Fruit fly (Drosophila melanogaster): ENCODE results near the gene mgl.

The mgl gene

DNA sequence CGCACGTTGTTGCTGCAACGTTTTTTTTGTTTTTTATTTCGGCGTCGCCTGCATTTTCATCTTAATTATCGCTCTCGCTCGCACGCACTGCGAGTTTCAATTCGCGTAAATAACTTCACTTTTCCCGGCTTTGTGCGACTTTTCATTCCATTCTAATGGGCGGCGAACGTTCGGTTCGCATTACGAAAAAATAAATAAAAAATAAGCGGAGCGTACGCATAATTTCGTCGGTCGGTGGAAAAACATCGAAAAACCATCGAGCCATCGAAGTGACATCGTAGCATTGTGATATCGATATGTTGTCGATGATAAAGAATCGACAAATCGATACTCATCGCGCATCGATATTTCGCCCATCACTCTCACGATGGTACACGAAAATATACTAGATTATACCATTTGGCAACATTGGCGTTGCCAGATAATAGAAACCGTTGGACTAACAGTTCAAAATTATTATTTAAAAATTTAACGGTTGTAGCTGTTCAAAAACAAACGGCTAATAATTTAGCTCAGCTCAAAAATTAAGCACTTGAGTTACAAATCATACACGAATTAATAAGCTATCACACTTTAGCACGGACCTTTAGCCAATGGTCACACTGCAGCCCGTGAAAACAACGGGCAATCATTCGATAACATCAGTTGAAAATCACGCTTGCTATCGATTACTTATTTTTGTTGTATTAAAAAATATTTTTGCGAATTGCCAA, 143.8 kb downstream of the mgl start, which contains the start of the genes Zdhhc8 and BCL7-like (continued):
- TF ChIP-seq sc (optimal IDR thresholded peaks at IDR 0.05) (no peak), sc (GFP tag; optimal IDR thresholded peaks at IDR 0.05) (no peak), otp (GFP tag; IDR thresholded peaks at IDR 0.05) (no peak), ewg (GFP tag; optimal IDR thresholded peaks at IDR 0.05) (no peak), CG10209 (GFP tag; optimal IDR thresholded peaks at IDR 0.05) (peak; percentile 7), corto (GFP tag; optimal IDR thresholded peaks at IDR 0.05) (no peak), kah (GFP tag; optimal IDR thresholded peaks at IDR 0.05) (no peak), CG4854 (GFP tag; optimal IDR thresholded peaks at IDR 0.05) (no peak), Bgb (GFP tag; IDR thresholded peaks at IDR 0.05; ENCODE audit: partially characterized antibody) (peak; percentile 99), CG14710 (tag; optimal IDR thresholded peaks at IDR 0.05) (peak; percentile 83), chm (GFP tag; IDR thresholded peaks at IDR 0.05) (no peak), TFAM (GFP tag; optimal IDR thresholded peaks at IDR 0.05) (no peak), MTF-1 (GFP tag; optimal IDR thresholded peaks at IDR 0.05; ENCODE audit: borderline replicate concordance) (no peak), Gsc (GFP tag; IDR thresholded peaks at IDR 0.05) (no peak), Hand (GFP tag; optimal IDR thresholded peaks at IDR 0.05) (peak; percentile 9), Oaz (GFP tag; IDR thresholded peaks at IDR 0.05) (no peak), Meics (GFP tag; optimal IDR thresholded peaks at IDR 0.05) (no peak), CG4617 (GFP tag; optimal IDR thresholded peaks at IDR 0.05; ENCODE audit: borderline replicate concordance) (peak; percentile 3), br (optimal IDR thresholded peaks at IDR 0.05) (no peak), amos (GFP tag; IDR thresholded peaks at IDR 0.05; ENCODE audit: partially characterized antibody) (peak; percentile 99), CG12769 (tag; optimal IDR thresholded peaks at IDR 0.05) (no peak), shn (GFP tag; optimal IDR thresholded peaks at IDR 0.05) (peak; percentile 41), CG34224 (GFP tag; IDR thresholded peaks at IDR 0.05; ENCODE audit: partially characterized antibody) (peak; percentile 96), vfl (GFP tag; optimal IDR thresholded peaks at IDR 0.05) (no peak), CG8765 (GFP tag; IDR thresholded peaks at IDR 0.05) (no peak), CG6683 (GFP tag; optimal IDR thresholded peaks at IDR 0.05) (no peak), Xrp1 (GFP tag; IDR thresholded peaks at IDR 0.05) (peak; percentile 42), CG30020 (tag; optimal IDR thresholded peaks at IDR 0.05) (peak; percentile 55), Nf-YB (GFP tag; optimal IDR thresholded peaks at IDR 0.05) (no peak), CG9932 (GFP tag; IDR thresholded peaks at IDR 0.05) (peak; percentile 76), Kr (GFP tag; optimal IDR thresholded peaks at IDR 0.05) (no peak), HmgZ (tag; optimal IDR thresholded peaks at IDR 0.05) (no peak), lbe (GFP tag; optimal IDR thresholded peaks at IDR 0.05) (peak; percentile 12), abd-A (tag; optimal IDR thresholded peaks at IDR 0.05) (no peak), tll (GFP tag; optimal IDR thresholded peaks at IDR 0.05) (no peak), ase (GFP tag; IDR thresholded peaks at IDR 0.05) (0 out of 3 replicates have a peak, but pooled peaks have one; percentile 25), CG7357 (GFP tag; IDR thresholded peaks at IDR 0.05) (no peak), Hmr (GFP tag; optimal IDR thresholded peaks at IDR 0.05) (peak; percentile 63), lab (GFP tag; optimal IDR thresholded peaks at IDR 0.05) (no peak), CG14441 (GFP tag; IDR thresholded peaks at IDR 0.05) (peak; percentile 34; the same call in 1 of the 2 replicates), CG11085 (GFP tag; IDR thresholded peaks at IDR 0.05) (no peak), CG6765 (GFP tag; optimal IDR thresholded peaks at IDR 0.05) (no peak), CG3407 (GFP tag; optimal IDR thresholded peaks at IDR 0.05) (no peak), CG34422 (GFP tag; IDR thresholded peaks at IDR 0.05) (no peak; the same call in 2 of the 3 replicates), CG8089 (GFP tag; optimal IDR thresholded peaks at IDR 0.05) (no peak), Trl (optimal IDR thresholded peaks at IDR 0.05) (no peak), Trl (GFP tag; optimal IDR thresholded peaks at IDR 0.05) (peak; percentile 9), CG6254 (GFP tag; optimal IDR thresholded peaks at IDR 0.05) (no peak), CG42726 (GFP tag; IDR thresholded peaks at IDR 0.05; ENCODE audit: partially characterized antibody) (peak; percentile 98), E2f2 (GFP tag; IDR thresholded peaks at IDR 0.05) (peak; percentile 60)

Measured in whole organism, embryonic.